Fruit fly (Drosophila melanogaster) whole organism, embryonic: ENCODE measurements around the gene CSN6.

ENCODE experiments used
- CG10431 ChIP-seq: fragments of 200-800 bp; sonication (Bioruptor generic); optimal IDR thresholded peaks from 3 replicates; lab custom pipeline; 2018; ENCODE audit warnings: missing biosample characterization, mild to moderate bottlenecking, missing genetic modification characterization
- CG12104 ChIP-seq: fragments of 200-800 bp; sonication (Bioruptor generic); optimal IDR thresholded peaks from 3 replicates; lab custom pipeline; 2016; ENCODE audit warnings: missing biosample characterization, missing genetic modification characterization
- CG13123 ChIP-seq: fragments of 200-800 bp; sonication (Bioruptor generic); optimal IDR thresholded peaks from 2 replicates; lab custom pipeline; 2016; ENCODE audit warnings: missing biosample characterization, missing genetic modification characterization
- CG14050 ChIP-seq: fragments of 200-800 bp; sonication (Bioruptor generic); IDR thresholded peaks from 3 replicates; pipeline ENCODE4 v1.3.6; 2022; ENCODE audit warnings: missing biosample characterization, missing genetic modification characterization
- CG15011 ChIP-seq: fragments of 200-800 bp; sonication (Bioruptor generic); optimal IDR thresholded peaks from 3 replicates; lab custom pipeline; 2018; ENCODE audit warnings: missing biosample characterization, mild to moderate bottlenecking, missing genetic modification characterization
- CG15696 ChIP-seq: fragments of 200-800 bp; sonication (Bioruptor generic); optimal IDR thresholded peaks from 2 replicates; lab custom pipeline; 2019; ENCODE audit warnings: missing biosample characterization, mild to moderate bottlenecking, missing genetic modification characterization, moderate library complexity
- CG1602 ChIP-seq: fragments of 200-800 bp; sonication (Bioruptor generic); optimal IDR thresholded peaks from 3 replicates; lab custom pipeline; 2016; ENCODE audit warnings: missing biosample characterization, missing genetic modification characterization
- CG16779 ChIP-seq: fragments of 200-800 bp; sonication (Bioruptor generic); IDR thresholded peaks from 2 replicates; pipeline ENCODE4 v1.3.6; 2022; ENCODE audit warnings: missing biosample characterization, missing genetic modification characterization
- CG16815 ChIP-seq: fragments of 200-800 bp; sonication (Bioruptor generic); optimal IDR thresholded peaks from 3 replicates; lab custom pipeline; 2017; ENCODE audit warnings: missing biosample characterization, mild to moderate bottlenecking, missing genetic modification characterization
- CG17186 ChIP-seq: fragments of 200-800 bp; sonication (Bioruptor generic); optimal IDR thresholded peaks from 3 replicates; lab custom pipeline; 2017; ENCODE audit warnings: missing biosample characterization, missing genetic modification reagents, missing genetic modification characterization
- CG17328 ChIP-seq: fragments of 200-800 bp; sonication (Bioruptor generic); IDR thresholded peaks from 2 replicates; pipeline ENCODE4 v1.3.6; 2022; ENCODE audit warnings: missing biosample characterization, missing genetic modification characterization
- CG2712 ChIP-seq: fragments of 200-800 bp; optimal IDR thresholded peaks from 3 replicates; lab custom pipeline; 2019; ENCODE audit warnings: missing biosample characterization, mild to moderate bottlenecking, missing genetic modification characterization, moderate library complexity
- CG33213 ChIP-seq: fragments of 200-800 bp; sonication (Bioruptor generic); optimal IDR thresholded peaks from 3 replicates; lab custom pipeline; 2016; ENCODE audit warnings: missing biosample characterization, missing genetic modification characterization
- CG3847 ChIP-seq: fragments of 200-800 bp; sonication (Bioruptor generic); IDR thresholded peaks from 2 replicates; pipeline ENCODE4 v1.3.6; 2022; ENCODE audit warnings: missing biosample characterization, missing genetic modification characterization
- CG4328 ChIP-seq: fragments of 200-800 bp; sonication (Bioruptor generic); optimal IDR thresholded peaks from 3 replicates; lab custom pipeline; 2017; ENCODE audit warnings: missing biosample characterization, missing genetic modification reagents, missing genetic modification characterization
- CG4617 ChIP-seq: fragments of 200-800 bp; sonication (Bioruptor generic); optimal IDR thresholded peaks from 3 replicates; lab custom pipeline; 2016; ENCODE audit warnings: missing biosample characterization, missing genetic modification characterization, borderline replicate concordance
- CG7357 ChIP-seq: fragments of 200-800 bp; sonication (Bioruptor generic); IDR thresholded peaks from 3 replicates; pipeline ENCODE4 v1.3.6; 2022; ENCODE audit warnings: missing biosample characterization, missing genetic modification characterization
- CG7745 ChIP-seq: fragments of 200-800 bp; sonication (Bioruptor generic); optimal IDR thresholded peaks from 2 replicates; lab custom pipeline; 2018; ENCODE audit warnings: missing biosample characterization, mild to moderate bottlenecking, missing genetic modification characterization, moderate library complexity
- CG8290 ChIP-seq, 3 experiments: fragments of 200-800 bp; sonication (Bioruptor generic); optimal IDR thresholded peaks; 2 replicates each; lab custom pipeline; 2016 to 2019; ENCODE audit warnings: missing biosample characterization in 3 of 3, missing genetic modification characterization in 3 of 3, mild to moderate bottlenecking in 2 of 3, moderate library complexity in 1 of 3
- CG8388 ChIP-seq: fragments of 200-800 bp; sonication (Bioruptor generic); optimal IDR thresholded peaks from 2 replicates; lab custom pipeline; 2019; ENCODE audit warnings: missing biosample characterization, mild to moderate bottlenecking, missing genetic modification characterization, moderate library complexity
- CG9932 ChIP-seq: fragments of 200-800 bp; sonication (Bioruptor generic); IDR thresholded peaks from 2 replicates; pipeline ENCODE4 v1.3.6; 2022; ENCODE audit warnings: missing biosample characterization, missing genetic modification characterization
- Ets65A ChIP-seq: fragments of 200-800 bp; sonication (Bioruptor generic); peaks from one replicate; lab custom pipeline; 2016; ENCODE audit warnings: missing biosample characterization, missing genetic modification characterization
- HLH4C ChIP-seq: fragments of 200-800 bp; sonication (Bioruptor generic); IDR thresholded peaks from 3 replicates; pipeline ENCODE4 v1.3.6; 2022; ENCODE audit warnings: missing biosample characterization, missing genetic modification characterization; ENCODE audit not compliant: partially characterized antibody
- Hand ChIP-seq: fragments of 200-800 bp; sonication (Bioruptor generic); optimal IDR thresholded peaks from 2 replicates; lab custom pipeline; 2017; ENCODE audit warnings: mild to moderate bottlenecking, missing biosample characterization, missing genetic modification reagents, missing genetic modification characterization
- Hsf ChIP-seq: fragments of 200-800 bp; sonication (Bioruptor generic); optimal IDR thresholded peaks from 3 replicates; lab custom pipeline; 2016; ENCODE audit warnings: missing biosample characterization, missing genetic modification characterization
- Jarid2 ChIP-seq: fragments of 200-800 bp; sonication (Bioruptor generic); optimal IDR thresholded peaks from 3 replicates; lab custom pipeline; 2017; ENCODE audit warnings: mild to moderate bottlenecking, missing biosample characterization, missing genetic modification reagents, missing genetic modification characterization
- Mad ChIP-seq: fragments of 200-800 bp; sonication (Bioruptor generic); optimal IDR thresholded peaks from 2 replicates; lab custom pipeline; 2016; ENCODE audit warnings: missing biosample characterization, missing genetic modification characterization
- Optix ChIP-seq: fragments of 200-800 bp; sonication (Bioruptor generic); IDR thresholded peaks from 3 replicates; pipeline ENCODE4 v1.3.6; 2022; ENCODE audit warnings: missing biosample characterization, missing genetic modification characterization
- YL-1 ChIP-seq: fragments of 200-800 bp; sonication (Bioruptor generic); optimal IDR thresholded peaks from 3 replicates; lab custom pipeline; 2017; ENCODE audit warnings: missing biosample characterization, mild to moderate bottlenecking, missing genetic modification characterization
- ara ChIP-seq: fragments of 200-800 bp; sonication (Bioruptor generic); IDR thresholded peaks from 2 replicates; pipeline ENCODE4 v1.3.6; 2022; ENCODE audit warnings: missing biosample characterization, missing genetic modification characterization
- bcd ChIP-seq: fragments of 200-800 bp; sonication (Bioruptor generic); optimal IDR thresholded peaks from 2 replicates; lab custom pipeline; 2017; ENCODE audit warnings: missing biosample characterization, mild to moderate bottlenecking, missing genetic modification characterization
- bowl ChIP-seq: fragments of 200-800 bp; sonication (Bioruptor generic); IDR thresholded peaks from 2 replicates; pipeline ENCODE4 v1.3.6; 2022; ENCODE audit warnings: missing biosample characterization, missing genetic modification characterization
- bsh ChIP-seq, 2 experiments: fragments of 200-800 bp; sonication (Bioruptor generic); optimal IDR thresholded peaks; 2 replicates each; lab custom pipeline; 2017 to 2018; ENCODE audit warnings: mild to moderate bottlenecking in 2 of 2, missing biosample characterization in 2 of 2, missing genetic modification characterization in 2 of 2, moderate library complexity in 1 of 2
- btn ChIP-seq: fragments of 200-800 bp; sonication (Bioruptor generic); optimal IDR thresholded peaks from 2 replicates; lab custom pipeline; 2016; ENCODE audit warnings: missing biosample characterization, missing genetic modification characterization
- chm ChIP-seq: fragments of 200-800 bp; sonication (Bioruptor generic); IDR thresholded peaks from 2 replicates; pipeline ENCODE4 v1.3.6; 2022; ENCODE audit warnings: missing biosample characterization, missing genetic modification characterization
- ci ChIP-seq: fragments of 200-800 bp; sonication (Bioruptor generic); IDR thresholded peaks from 3 replicates; pipeline ENCODE4 v1.3.6; 2022; ENCODE audit warnings: missing biosample characterization, missing genetic modification characterization
- crc ChIP-seq: fragments of 200-800 bp; sonication (Bioruptor generic); optimal IDR thresholded peaks from 2 replicates; lab custom pipeline; 2016; ENCODE audit warnings: missing biosample characterization, missing genetic modification characterization
- disco-r ChIP-seq: fragments of 200-800 bp; sonication (Bioruptor generic); optimal IDR thresholded peaks from 2 replicates; lab custom pipeline; 2016; ENCODE audit warnings: missing biosample characterization, missing genetic modification characterization
- fu2 ChIP-seq: fragments of 200-800 bp; sonication (Bioruptor generic); optimal IDR thresholded peaks from 2 replicates; lab custom pipeline; 2016; ENCODE audit warnings: missing biosample characterization, missing genetic modification characterization
- ham ChIP-seq: fragments of 200-800 bp; sonication (Bioruptor generic); IDR thresholded peaks from 2 replicates; pipeline ENCODE4 v1.3.6; 2022; ENCODE audit warnings: missing biosample characterization, missing genetic modification characterization
- insv ChIP-seq, 2 experiments: fragments of 200-800 bp; sonication (Bioruptor generic); optimal IDR thresholded peaks; 3 replicates each; lab custom pipeline; 2016 to 2018; ENCODE audit warnings: missing biosample characterization in 2 of 2, missing genetic modification characterization in 2 of 2
- lab ChIP-seq: fragments of 200-800 bp; sonication (Bioruptor generic); optimal IDR thresholded peaks from 3 replicates; lab custom pipeline; 2017; ENCODE audit warnings: missing biosample characterization, missing genetic modification characterization, mild to moderate bottlenecking, moderate library complexity, missing genetic modification reagents
- lov ChIP-seq, 2 experiments: fragments of 200-800 bp in 1 of 2; fragments of >200 bp in 1 of 2; sonication (Bioruptor generic) in 1 of 2; IDR thresholded peaks in 1 of 2; optimal IDR thresholded peaks in 1 of 2; 2 replicates in 1 of 2; 3 replicates in 1 of 2; pipeline versions ENCODE4 v1.3.6 to Lab custom; 2017 to 2022; ENCODE audit warnings: missing biosample characterization in 1 of 2, missing genetic modification characterization in 1 of 2
- rib ChIP-seq: fragments of 200-800 bp; sonication (Bioruptor generic); IDR thresholded peaks from 2 replicates; pipeline ENCODE4 v1.3.6; 2022; ENCODE audit warnings: missing biosample characterization, missing genetic modification characterization
- schlank ChIP-seq: fragments of 200-800 bp; sonication (Bioruptor generic); optimal IDR thresholded peaks from 2 replicates; lab custom pipeline; 2018; ENCODE audit warnings: missing biosample characterization, mild to moderate bottlenecking, missing genetic modification characterization
- sens ChIP-seq: fragments of 200-800 bp; sonication (Bioruptor generic); peaks from one replicate; lab custom pipeline; 2016; ENCODE audit warnings: missing biosample characterization, missing genetic modification characterization
- sug ChIP-seq: fragments of 200-800 bp; optimal IDR thresholded peaks from 2 replicates; lab custom pipeline; 2019; ENCODE audit warnings: missing biosample characterization, mild to moderate bottlenecking, missing genetic modification characterization, moderate library complexity
- tna ChIP-seq: fragments of 200-800 bp; sonication (Bioruptor generic); IDR thresholded peaks from 2 replicates; pipeline ENCODE4 v1.3.6; 2022; ENCODE audit warnings: missing biosample characterization, missing genetic modification characterization; ENCODE audit not compliant: partially characterized antibody
- tup ChIP-seq: fragments of 200-800 bp; sonication (Bioruptor generic); optimal IDR thresholded peaks from 2 replicates; lab custom pipeline; 2016; ENCODE audit warnings: missing biosample characterization, mild to moderate bottlenecking, missing genetic modification characterization, moderate library complexity
- yki ChIP-seq: fragments of >200 bp; optimal IDR thresholded peaks from 3 replicates; lab custom pipeline; 2018
- zf30C ChIP-seq: fragments of 200-800 bp; sonication (Bioruptor generic); optimal IDR thresholded peaks from 3 replicates; lab custom pipeline; 2018; ENCODE audit warnings: missing biosample characterization, mild to moderate bottlenecking, missing genetic modification characterization

CSN6 gene

DNA sequence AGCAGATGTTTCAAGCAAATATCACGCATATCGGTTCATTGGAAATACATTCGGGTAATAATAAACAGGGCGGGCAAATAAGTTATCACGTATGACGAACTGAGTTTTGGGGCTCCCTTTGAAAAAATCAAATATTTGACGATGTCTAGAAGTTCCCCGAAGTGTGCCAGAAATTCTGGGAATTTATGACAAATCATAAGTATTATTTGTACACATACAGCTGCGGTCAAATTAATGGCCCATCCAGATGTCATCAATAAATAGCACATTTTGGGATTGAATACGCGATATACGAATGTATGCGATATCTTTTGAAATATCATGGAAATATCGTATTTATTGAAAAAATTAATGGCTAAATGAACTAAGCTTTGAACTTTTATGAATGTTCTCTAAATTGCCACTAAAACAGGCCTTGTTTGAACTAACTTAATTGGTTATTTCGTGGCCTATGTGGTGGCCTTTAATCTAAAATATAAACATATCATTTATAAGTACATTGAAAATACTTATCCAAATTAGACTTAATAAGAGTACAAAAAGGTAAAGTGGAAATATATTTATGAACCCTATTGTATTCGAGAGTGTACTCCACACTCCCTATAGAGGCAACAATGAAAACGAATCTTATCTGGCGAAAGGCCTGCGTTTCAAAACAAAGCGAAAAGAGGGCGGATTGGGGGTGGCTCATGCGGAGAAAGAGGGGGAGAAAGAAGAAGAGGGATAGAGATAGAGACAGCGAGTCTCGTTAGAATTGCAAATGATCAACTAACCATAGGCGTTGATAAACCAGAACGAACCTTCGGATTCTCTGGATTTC, 45.2 kb downstream of the CSN6 start (continued):
- no peak for TF ChIP-seq CG15696 (tag; lab: Kevin White, UChicago)
- 0 out of 2 replicates have a peak, but pooled peaks have one; percentile 14 for TF ChIP-seq CG3847 (GFP tag; lab: Robert Waterston, UW)
- peak; percentile 19 for TF ChIP-seq CG16815 (GFP tag; lab: Kevin White, UChicago)
- TF ChIP-seq bsh (GFP tag; optimal IDR thresholded peaks at IDR 0.05; lab: Kevin White, UChicago): peak in 1 of 2 experiments; percentile 59
- no peak for TF ChIP-seq btn (GFP tag; lab: Kevin White, UChicago)
- no peak for TF ChIP-seq CG4328 (GFP tag; lab: Kevin White, UChicago)
- no peak for TF ChIP-seq CG7745 (tag; lab: Kevin White, UChicago)
- no peak for TF ChIP-seq tup (GFP tag; lab: Kevin White, UChicago)
- TF ChIP-seq CG16779: no peak
- peak; percentile 42 for TF ChIP-seq CG1602 (GFP tag; lab: Kevin White, UChicago)
- peak; percentile 74 for TF ChIP-seq CG2712 (tag; lab: Kevin White, UChicago)
- TF ChIP-seq CG13123 (GFP tag; lab: Kevin White, UChicago): no peak
- no peak for TF ChIP-seq CG4617
- peak; percentile 71 for TF ChIP-seq CG8388 (GFP tag; lab: Kevin White, UChicago)
- peak; percentile 15 for TF ChIP-seq Hsf (GFP tag; lab: Kevin White, UChicago)
- no peak for TF ChIP-seq disco-r (GFP tag; lab: Kevin White, UChicago)
- peak; percentile 17 for TF ChIP-seq CG12104 (GFP tag; lab: Kevin White, UChicago)
- TF ChIP-seq bcd: peak; percentile 54
- TF ChIP-seq insv (GFP tag; optimal IDR thresholded peaks at IDR 0.05; lab: Kevin White, UChicago): no peak
- no peak for TF ChIP-seq CG33213 (GFP tag; lab: Kevin White, UChicago)
- TF ChIP-seq CG10431: no peak
- TF ChIP-seq YL-1 (GFP tag; lab: Kevin White, UChicago): no peak
- TF ChIP-seq sug: no peak
- TF ChIP-seq HLH4C (GFP tag; lab: Robert Waterston, UW): no peak
- TF ChIP-seq tna (GFP tag; lab: Robert Waterston, UW): no peak
- TF ChIP-seq fu2: no peak
- peak; percentile 11 for TF ChIP-seq lab
- TF ChIP-seq rib (GFP tag; lab: Robert Waterston, UW): no peak
- TF ChIP-seq CG14050 (GFP tag; lab: Robert Waterston, UW): no peak
- TF ChIP-seq yki (lab: Kevin White, UChicago): no peak
- TF ChIP-seq crc (GFP tag; lab: Kevin White, UChicago): no peak
- TF ChIP-seq zf30C (GFP tag; lab: Kevin White, UChicago): no peak
- TF ChIP-seq CG15011: peak; percentile 23
- TF ChIP-seq ham: no peak
- no peak for TF ChIP-seq ara
- no peak for TF ChIP-seq CG17186 (GFP tag; lab: Kevin White, UChicago)
- TF ChIP-seq Mad (GFP tag; lab: Kevin White, UChicago): no peak
- TF ChIP-seq CG9932 (GFP tag; lab: Robert Waterston, UW): no peak

DNA sequence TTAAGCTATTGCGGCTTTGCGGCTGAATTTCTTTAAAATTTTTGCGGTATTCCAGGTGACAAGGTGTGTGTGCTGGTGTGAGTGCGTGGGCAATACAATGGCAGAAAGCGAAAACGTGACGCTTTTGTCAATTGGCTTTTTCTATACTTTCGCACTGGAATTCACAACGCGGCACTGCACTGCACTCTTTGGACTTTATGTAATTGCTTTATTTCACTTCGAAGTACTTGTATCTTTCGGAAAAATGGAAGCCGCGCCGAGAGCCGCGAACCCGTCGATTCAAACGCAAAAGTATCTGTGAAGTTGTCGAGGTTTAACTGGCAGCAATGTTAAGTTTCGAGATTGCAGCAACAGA, 45.7 kb downstream of the CSN6 start:
- TF ChIP-seq Jarid2 (GFP tag; lab: Kevin White, UChicago): peak; percentile 8
- TF ChIP-seq ci (GFP tag; lab: Robert Waterston, UW): peak; percentile 44; the same call in 2 of the 3 replicates
- no peak for TF ChIP-seq bowl (GFP tag; lab: Robert Waterston, UW)
- no peak for TF ChIP-seq Ets65A (GFP tag; lab: Kevin White, UChicago)
- peak; percentile 61 for TF ChIP-seq chm (GFP tag; lab: Robert Waterston, UW)
- no peak for TF ChIP-seq CG8290 (GFP tag; optimal IDR thresholded peaks at IDR 0.05; lab: Kevin White, UChicago)
- TF ChIP-seq CG8290 (tag; optimal IDR thresholded peaks at IDR 0.05; lab: Kevin White, UChicago): peak in 1 of 2 experiments; percentile 9
- no peak for TF ChIP-seq Hand (GFP tag; lab: Kevin White, UChicago)
- TF ChIP-seq sens (GFP tag; lab: Kevin White, UChicago): peak; percentile 72
- 0 out of 2 replicates have a peak, but pooled peaks have one; percentile 10 for TF ChIP-seq CG17328 (GFP tag; lab: Robert Waterston, UW)
- no peak for TF ChIP-seq schlank (tag; lab: Kevin White, UChicago)
- TF ChIP-seq sug: no peak
- no peak for TF ChIP-seq lov (optimal IDR thresholded peaks at IDR 0.05; lab: Kevin White, UChicago)
- TF ChIP-seq lov (GFP tag; IDR thresholded peaks at IDR 0.05; lab: Robert Waterston, UW): no peak
- no peak for TF ChIP-seq Optix (GFP tag; lab: Robert Waterston, UW)
- no peak for TF ChIP-seq CG7357
